Worm (Caenorhabditis elegans): ENCODE results near the gene hmg-1.2.

- TF ChIP-seq sea-1 (GFP tag; conservative IDR thresholded peaks at IDR 0.05), result no peak
- TF ChIP-seq ama-1 (optimal IDR thresholded peaks at IDR 0.05), result no peak
- TF ChIP-seq ets-7 (tag; optimal IDR thresholded peaks at IDR 0.05), result no peak
- TF ChIP-seq B0310.2 (tag; optimal IDR thresholded peaks at IDR 0.05), result no peak
- no peak for TF ChIP-seq aly-1 (tag; optimal IDR thresholded peaks at IDR 0.05)
- no peak for TF ChIP-seq F13C5.2 (tag; optimal IDR thresholded peaks at IDR 0.05)
- TF ChIP-seq scrt-1 (GFP tag; IDR thresholded peaks at IDR 0.05), result no peak
- no peak for TF ChIP-seq ceh-13 (GFP tag; optimal IDR thresholded peaks at IDR 0.05)
- no peak for TF ChIP-seq hnd-1 (tag; optimal IDR thresholded peaks at IDR 0.05)
- no peak for TF ChIP-seq ceh-36 (tag; optimal IDR thresholded peaks at IDR 0.05)
- TF ChIP-seq hmbx-1 (tag; optimal IDR thresholded peaks at IDR 0.05), result no peak
- no peak for TF ChIP-seq flt-1 (GFP tag; IDR thresholded peaks at IDR 0.05)
- TF ChIP-seq tbx-11 (GFP tag; IDR thresholded peaks at IDR 0.05), result no peak
- TF ChIP-seq tra-4 (tag; optimal IDR thresholded peaks at IDR 0.05), result no peak
These were observed 37.2 kb downstream of the hmg-1.2 start for ce11 chrIII:6317345-6317744.
